Worm (Caenorhabditis elegans): ENCODE results near the gene scl-20.

scl-20 gene

DNA sequence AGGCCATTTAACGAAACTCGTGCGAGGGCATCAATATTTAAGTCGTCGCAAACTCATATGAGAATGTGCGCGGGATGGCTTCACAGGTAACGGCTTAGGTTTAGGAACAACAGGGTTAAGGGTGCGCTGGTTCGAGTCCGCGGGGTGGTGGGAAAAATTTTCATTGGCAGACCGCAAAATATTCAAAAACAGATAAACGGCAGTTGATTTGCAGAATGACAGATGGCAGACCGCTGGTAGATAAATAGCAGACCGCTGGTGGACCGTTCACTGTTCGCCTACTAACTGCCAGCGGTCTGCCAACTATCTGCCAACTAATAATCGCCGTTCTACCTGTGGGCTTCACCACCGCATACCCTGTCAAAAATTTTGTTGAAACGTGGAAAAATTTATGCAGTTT is 22.2 kb downstream of the scl-20 start (continued):
- TF ChIP-seq F22D6.2 (tag; optimal IDR thresholded peaks at IDR 0.05) (no peak), hlh-12 (tag; optimal IDR thresholded peaks at IDR 0.05) (peak; percentile 53), athp-1 (tag; optimal IDR thresholded peaks at IDR 0.05) (no peak), F49E8.2 (tag; optimal IDR thresholded peaks at IDR 0.05; ENCODE audit: insufficient read depth) (peak; percentile 1), ztf-6 (GFP tag; IDR thresholded peaks at IDR 0.05) (no peak), hlh-26 (GFP tag; conservative IDR thresholded peaks at IDR 0.05) (no peak), F55B11.4 (tag; optimal IDR thresholded peaks at IDR 0.05; ENCODE audit: borderline replicate concordance, insufficient read depth) (no peak), F23B12.7 (tag; optimal IDR thresholded peaks at IDR 0.05; ENCODE audit: insufficient read depth) (no peak), ekl-4 (GFP tag; IDR thresholded peaks at IDR 0.05) (no peak), mcd-1 (GFP tag; IDR thresholded peaks at IDR 0.05) (no peak), F33H1.4 (GFP tag; IDR thresholded peaks at IDR 0.05) (no peak), ceh-58 (GFP tag; IDR thresholded peaks at IDR 0.05) (no peak), B0019.2 (GFP tag; conservative IDR thresholded peaks at IDR 0.05) (no peak), F57A8.1 (GFP tag; optimal IDR thresholded peaks at IDR 0.05) (no peak), snpc-3.4 (tag; optimal IDR thresholded peaks at IDR 0.05) (no peak), chd-7 (tag; optimal IDR thresholded peaks at IDR 0.05) (no peak), B0261.1 (tag; optimal IDR thresholded peaks at IDR 0.05) (peak; percentile 24), aptf-2 (GFP tag; conservative IDR thresholded peaks at IDR 0.05) (no peak), zim-3 (tag; optimal IDR thresholded peaks at IDR 0.05) (no peak), xnd-1 (tag; optimal IDR thresholded peaks at IDR 0.05) (no peak), rcor-1 (GFP tag; IDR thresholded peaks at IDR 0.05) (no peak), snpc-4 (GFP tag; optimal IDR thresholded peaks at IDR 0.05) (no peak), snpc-4 (tag; optimal IDR thresholded peaks at IDR 0.05) (peak in 1 of 4 experiments; percentile 52), hmg-20 (GFP tag; IDR thresholded peaks at IDR 0.05) (no peak), akir-1 (GFP tag; optimal IDR thresholded peaks at IDR 0.05) (no peak), madf-6 (GFP tag; IDR thresholded peaks at IDR 0.05) (no peak), unc-62 (GFP tag; optimal IDR thresholded peaks at IDR 0.05) (no peak), egl-18 (GFP tag; IDR thresholded peaks at IDR 0.05) (no peak), bed-1 (GFP tag; IDR thresholded peaks at IDR 0.05) (peak; percentile 97), zfh-2 (GFP tag; conservative IDR thresholded peaks at IDR 0.05) (no peak; the same call in 1 of the 2 replicates), nhr-120 (GFP tag; IDR thresholded peaks at IDR 0.05) (peak; percentile 95; the same call in 1 of the 2 replicates), ama-1 (optimal IDR thresholded peaks at IDR 0.05) (no peak), ama-1 (GFP tag; optimal IDR thresholded peaks at IDR 0.05) (peak in 1 of 2 experiments; percentile 5), ceh-91 (GFP tag; IDR thresholded peaks at IDR 0.05) (no peak), C06A6.2 (GFP tag; conservative IDR thresholded peaks at IDR 0.05) (no peak), rpc-1 (optimal IDR thresholded peaks at IDR 0.05) (peak; percentile 37), rpc-1 (tag; optimal IDR thresholded peaks at IDR 0.05) (peak; percentile 75), nfyb-1 (GFP tag; IDR thresholded peaks at IDR 0.05) (no peak), die-1 (tag; optimal IDR thresholded peaks at IDR 0.05) (peak; percentile 24), hrde-1 (tag; optimal IDR thresholded peaks at IDR 0.05; ENCODE audit: borderline replicate concordance) (peak; percentile 43), ceh-40 (GFP tag; IDR thresholded peaks at IDR 0.05) (no peak), rec-8 (tag; optimal IDR thresholded peaks at IDR 0.05) (no peak), pbrm-1 (GFP tag; IDR thresholded peaks at IDR 0.05) (no peak), nhr-179 (tag; optimal IDR thresholded peaks at IDR 0.05) (no peak), ztf-18 (tag; optimal IDR thresholded peaks at IDR 0.05) (peak; percentile 87), K12H6.12 (tag; optimal IDR thresholded peaks at IDR 0.05) (no peak), F39B2.1 (GFP tag; IDR thresholded peaks at IDR 0.05) (no peak), hsf-1 (GFP tag; IDR thresholded peaks at IDR 0.05) (no peak), ZK185.1 (tag; optimal IDR thresholded peaks at IDR 0.05; ENCODE audit: poor library complexity, severe bottlenecking) (no peak), lag-1 (GFP tag; IDR thresholded peaks at IDR 0.05) (no peak)
